Worm (Caenorhabditis elegans): ENCODE data around the gene R12A1.3.

Gene R12A1.3

DNA sequence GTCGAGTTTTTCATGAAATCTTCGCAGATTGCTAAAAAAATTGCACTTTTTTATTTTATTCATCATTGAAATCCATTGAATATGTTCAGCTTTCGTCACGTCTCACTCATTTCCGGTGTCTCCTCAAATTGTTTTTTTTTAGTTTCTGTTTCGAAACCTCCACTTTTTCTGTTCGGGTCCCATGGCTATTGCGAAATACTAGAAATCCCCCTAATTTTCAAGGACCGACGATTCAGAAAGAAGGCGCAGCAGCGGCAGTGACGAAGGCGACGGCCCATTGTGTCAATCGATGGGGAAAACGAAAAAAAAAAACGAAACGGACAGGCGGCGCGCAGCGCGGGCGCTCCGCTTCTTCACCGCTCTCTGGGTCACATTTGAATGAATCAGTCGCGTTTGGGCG lies 46.4 kb upstream of the R12A1.3 start (continued):
- TF ChIP-seq spr-3 (GFP tag; optimal IDR thresholded peaks at IDR 0.05): no peak
- no peak for TF ChIP-seq ceh-32 (tag; optimal IDR thresholded peaks at IDR 0.05; ENCODE audit: poor library complexity)
- TF ChIP-seq cey-2 (tag; optimal IDR thresholded peaks at IDR 0.05; ENCODE audit: borderline replicate concordance, insufficient read depth): no peak
- TF ChIP-seq php-3 (GFP tag; IDR thresholded peaks at IDR 0.05): no peak
- no peak for TF ChIP-seq ama-1 (optimal IDR thresholded peaks at IDR 0.05)
- no peak for TF ChIP-seq F26F4.8 (GFP tag; conservative IDR thresholded peaks at IDR 0.05)
- no peak for TF ChIP-seq zfp-2 (tag; optimal IDR thresholded peaks at IDR 0.05)
- TF ChIP-seq D1046.2 (GFP tag; IDR thresholded peaks at IDR 0.05): 0 out of 2 replicates have a peak, but pooled peaks have one; percentile 28
- TF ChIP-seq arid-1 (GFP tag; conservative IDR thresholded peaks at IDR 0.05): no peak

DNA sequence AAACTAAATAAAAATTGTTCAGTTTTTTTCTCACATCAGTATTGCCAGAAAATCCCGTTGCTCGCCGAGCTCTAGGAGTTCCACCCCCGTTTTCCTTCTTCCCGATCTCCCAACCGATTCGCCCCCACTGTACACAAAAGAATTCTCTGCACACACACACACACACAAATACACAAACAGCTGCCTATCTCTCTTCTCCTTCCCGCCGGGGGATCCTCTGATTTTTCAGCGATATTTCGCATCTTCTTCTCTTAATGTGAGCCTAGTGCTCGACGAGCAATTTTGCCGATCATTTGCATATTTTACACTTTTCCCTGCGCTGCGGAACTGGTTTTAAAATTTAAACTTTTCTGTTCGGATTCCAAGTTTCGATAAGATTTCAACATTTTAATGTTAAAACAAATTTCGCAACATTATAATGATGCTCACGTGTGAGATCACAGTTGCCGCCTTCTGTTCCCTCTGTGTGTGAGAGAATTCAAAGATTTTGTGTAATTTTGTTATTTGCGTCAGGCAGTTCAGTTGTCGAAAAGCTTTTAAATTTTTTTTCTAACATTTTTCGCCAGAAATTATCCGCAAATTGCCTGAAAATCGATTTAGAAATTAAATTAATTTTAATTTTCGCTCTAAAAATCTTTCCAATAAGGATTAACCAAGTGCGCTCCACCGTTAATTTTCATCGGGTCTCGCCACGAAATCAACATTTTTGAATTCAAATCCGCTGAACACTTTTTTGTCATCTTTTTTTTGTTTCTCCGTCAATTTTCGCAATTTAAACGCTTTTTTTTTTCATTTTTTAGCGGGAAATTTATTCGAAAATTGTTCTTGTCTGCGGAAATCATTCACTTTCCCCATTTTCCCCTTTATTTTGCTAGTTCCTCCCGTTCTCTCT lies 45.7 kb upstream of the R12A1.3 start:
- peak; percentile 70 for TF ChIP-seq nhr-77 (tag; optimal IDR thresholded peaks at IDR 0.05)
- TF ChIP-seq pqm-1 (tag; optimal IDR thresholded peaks at IDR 0.05): no peak
- TF ChIP-seq ZK546.5 (tag; optimal IDR thresholded peaks at IDR 0.05): no peak
- TF ChIP-seq ctbp-1 (GFP tag; IDR thresholded peaks at IDR 0.05): 0 out of 2 replicates have a peak, but pooled peaks have one; percentile 16
- TF ChIP-seq Y5F2A.4 (GFP tag; optimal IDR thresholded peaks at IDR 0.05): no peak
- TF ChIP-seq mdl-1 (tag; optimal IDR thresholded peaks at IDR 0.05): peak in 1 of 2 experiments; percentile 31
- no peak for TF ChIP-seq daf-19 (GFP tag; conservative IDR thresholded peaks at IDR 0.05)
- TF ChIP-seq T20F7.1 (GFP tag; optimal IDR thresholded peaks at IDR 0.05): no peak
- 0 out of 2 replicates have a peak, but pooled peaks have one; percentile 14 for TF ChIP-seq ZK337.2 (GFP tag; IDR thresholded peaks at IDR 0.05)
- TF ChIP-seq ceh-28 (tag; optimal IDR thresholded peaks at IDR 0.05): no peak
- no peak for TF ChIP-seq nhr-102 (tag; optimal IDR thresholded peaks at IDR 0.05)
- TF ChIP-seq aly-2 (tag; optimal IDR thresholded peaks at IDR 0.05): no peak
- no peak for TF ChIP-seq ztf-11 (tag; optimal IDR thresholded peaks at IDR 0.05)
- TF ChIP-seq dmd-6 (GFP tag; IDR thresholded peaks at IDR 0.05): peak; percentile 52
- peak; percentile 97 for TF ChIP-seq aha-1 (tag)
- TF ChIP-seq zfp-2 (tag; optimal IDR thresholded peaks at IDR 0.05): no peak
- TF ChIP-seq spr-1 (tag; optimal IDR thresholded peaks at IDR 0.05): no peak
- no peak for TF ChIP-seq ceh-20 (GFP tag; IDR thresholded peaks at IDR 0.05)
- TF ChIP-seq snpc-1.2 (GFP tag; IDR thresholded peaks at IDR 0.05): no peak
- peak; percentile 87 for TF ChIP-seq dpl-1 (GFP tag; optimal IDR thresholded peaks at IDR 0.05)
- TF ChIP-seq pha-4 (GFP tag; IDR thresholded peaks at IDR 0.05): no peak
- TF ChIP-seq pha-4 (tag; optimal IDR thresholded peaks at IDR 0.05): no peak
- TF ChIP-seq lin-38 (GFP tag; IDR thresholded peaks at IDR 0.05): peak; percentile 95
- no peak for TF ChIP-seq set-16 (GFP tag; IDR thresholded peaks at IDR 0.05)
- TF ChIP-seq nhr-11 (tag; optimal IDR thresholded peaks at IDR 0.05): peak; percentile 17
- TF ChIP-seq F26F4.8 (GFP tag; conservative IDR thresholded peaks at IDR 0.05): no peak
- TF ChIP-seq nhr-237 (tag; optimal IDR thresholded peaks at IDR 0.05): no peak
- no peak for TF ChIP-seq nhr-10 (tag; optimal IDR thresholded peaks at IDR 0.05)
- no peak for TF ChIP-seq ama-1 (optimal IDR thresholded peaks at IDR 0.05)
- TF ChIP-seq saeg-2 (GFP tag; IDR thresholded peaks at IDR 0.05): no peak
- no peak for TF ChIP-seq daf-16 (GFP tag; optimal IDR thresholded peaks at IDR 0.05)
- TF ChIP-seq daf-16 (tag; optimal IDR thresholded peaks at IDR 0.05): peak; percentile 61
- no peak for TF ChIP-seq skn-1 (tag; optimal IDR thresholded peaks at IDR 0.05)
- no peak for TF ChIP-seq zag-1 (tag; optimal IDR thresholded peaks at IDR 0.05)
- TF ChIP-seq tra-1 (GFP tag; IDR thresholded peaks at IDR 0.05): no peak
- no peak for TF ChIP-seq Y48G9A.11 (GFP tag; IDR thresholded peaks at IDR 0.05)
- no peak for TF ChIP-seq lin-15B (tag; optimal IDR thresholded peaks at IDR 0.05)
- peak; percentile 85 for TF ChIP-seq dve-1 (tag; optimal IDR thresholded peaks at IDR 0.05; ENCODE audit: insufficient read depth)
- no peak for TF ChIP-seq ces-1 (GFP tag; optimal IDR thresholded peaks at IDR 0.05)
- TF ChIP-seq php-3 (GFP tag; IDR thresholded peaks at IDR 0.05): no peak
- TF ChIP-seq F49E8.2 (tag; optimal IDR thresholded peaks at IDR 0.05; ENCODE audit: borderline replicate concordance): no peak
- no peak for TF ChIP-seq T26A8.4 (GFP tag; IDR thresholded peaks at IDR 0.05)
- TF ChIP-seq nhr-42 (GFP tag; IDR thresholded peaks at IDR 0.05): no peak
